Worm (Caenorhabditis elegans): Measurements from ENCODE around the gene F09E10.6.

DNA sequence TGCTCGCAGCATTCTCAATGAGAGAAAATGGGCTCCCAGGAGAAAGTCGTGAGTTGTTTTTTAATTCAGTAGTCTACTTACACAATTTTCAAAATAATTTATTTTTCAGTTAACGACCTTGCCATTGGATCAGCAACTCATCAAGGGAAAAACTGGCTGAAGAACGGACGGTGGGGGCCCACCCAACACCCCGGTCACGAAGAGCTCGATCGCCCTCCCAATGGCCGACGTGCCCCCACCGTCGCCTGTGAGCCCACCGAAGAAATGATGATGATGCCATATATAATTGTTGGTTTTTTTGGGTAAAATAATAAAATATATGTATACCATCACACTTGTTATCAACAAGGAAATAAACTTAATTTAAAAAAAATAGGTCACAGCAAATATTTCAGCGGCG lies 5.4 kb upstream of the F09E10.6 start:
- TF ChIP-seq ama-1 (optimal IDR thresholded peaks at IDR 0.05) = no peak
- no peak for TF ChIP-seq F13C5.2 (tag; optimal IDR thresholded peaks at IDR 0.05)
- no peak for TF ChIP-seq aly-1 (tag; optimal IDR thresholded peaks at IDR 0.05)

All from whole organism, early embryonic.